Fruit fly (Drosophila melanogaster) whole organism: ENCODE data around the gene GluRIIE.

ENCODE experiments used
- CG8478 ChIP-seq: fragments of >200 bp; optimal IDR thresholded peaks from 2 replicates; lab custom pipeline; 2018; ENCODE audit warnings: inconsistent platforms
- Dll ChIP-seq: fragments of >200 bp; optimal IDR thresholded peaks from 2 replicates; lab custom pipeline; 2017
- EcR ChIP-seq, 2 experiments: fragments of >200 bp; optimal IDR thresholded peaks; 2 replicates each; lab custom pipeline; 2017; ENCODE audit warnings: missing biosample characterization in 2 of 2, missing genetic modification characterization in 2 of 2, missing genetic modification reagents in 2 of 2
- psq ChIP-seq: fragments of >200 bp; optimal IDR thresholded peaks from 2 replicates; lab custom pipeline; 2017
- usp ChIP-seq: fragments of >200 bp; optimal IDR thresholded peaks from 2 replicates; lab custom pipeline; 2017; ENCODE audit warnings: missing biosample characterization, missing genetic modification characterization, mixed read lengths

- no peak for TF ChIP-seq EcR (GFP tag; optimal IDR thresholded peaks at IDR 0.05; lab: Kevin White, UChicago)
- no peak for TF ChIP-seq Dll (lab: Kevin White, UChicago)
- TF ChIP-seq usp = no peak
- no peak for TF ChIP-seq psq (lab: Kevin White, UChicago)
- TF ChIP-seq CG8478 = no peak
Measured at dm6 chr3R:20605078-20605477, 43.4 kb downstream of the GluRIIE start.
